Fruit fly (Drosophila melanogaster): ENCODE measurements around the gene aus.

Gene aus

dm6 chr3R:21373403-21374326 lies 24.3 kb upstream of the aus start (continued):
- TF ChIP-seq hbn (GFP tag; IDR thresholded peaks at IDR 0.05; ENCODE audit: partially characterized antibody): no peak
- TF ChIP-seq CG14441 (GFP tag; IDR thresholded peaks at IDR 0.05): 0 out of 2 replicates have a peak, but pooled peaks have one; percentile 24
- peak; percentile 62; the same call in 1 of the 4 replicates for TF ChIP-seq chinmo (GFP tag; IDR thresholded peaks at IDR 0.05; ENCODE audit: partially characterized antibody)
- TF ChIP-seq Vsx1 (GFP tag; optimal IDR thresholded peaks at IDR 0.05): no peak
- peak; percentile 11 for TF ChIP-seq CHES-1-like (GFP tag; optimal IDR thresholded peaks at IDR 0.05)
- TF ChIP-seq Dll (GFP tag; IDR thresholded peaks at IDR 0.05; ENCODE audit: partially characterized antibody): 0 out of 4 replicates have a peak, but pooled peaks have one; percentile 42
- no peak for TF ChIP-seq CG18599 (GFP tag; optimal IDR thresholded peaks at IDR 0.05)
- peak; percentile 56 for TF ChIP-seq nerfin-1 (tag; optimal IDR thresholded peaks at IDR 0.05)
- TF ChIP-seq CG7928 (GFP tag; optimal IDR thresholded peaks at IDR 0.05): peak; percentile 97
- peak; percentile 25; the same call in 1 of the 2 replicates for TF ChIP-seq Adf1 (GFP tag; IDR thresholded peaks at IDR 0.05)
- TF ChIP-seq gsb-n (tag; optimal IDR thresholded peaks at IDR 0.05): peak; percentile 0
- TF ChIP-seq row (GFP tag; IDR thresholded peaks at IDR 0.05): peak; percentile 61; the same call in 2 of the 3 replicates
- no peak for TF ChIP-seq pita (GFP tag; optimal IDR thresholded peaks at IDR 0.05)
- peak; percentile 15 for TF ChIP-seq CG2120 (GFP tag; optimal IDR thresholded peaks at IDR 0.05)
- TF ChIP-seq yki (optimal IDR thresholded peaks at IDR 0.05): no peak
- TF ChIP-seq CG10462 (GFP tag; optimal IDR thresholded peaks at IDR 0.05): no peak
- no peak for TF ChIP-seq trh (GFP tag; optimal IDR thresholded peaks at IDR 0.05)
- TF ChIP-seq CG17802 (tag; optimal IDR thresholded peaks at IDR 0.05): peak; percentile 36
- no peak for TF ChIP-seq tna (GFP tag; IDR thresholded peaks at IDR 0.05; ENCODE audit: partially characterized antibody)
- no peak for TF ChIP-seq hb (GFP tag; IDR thresholded peaks at IDR 0.05; ENCODE audit: partially characterized antibody)
- peak; percentile 95 for TF ChIP-seq Ets65A (GFP tag)
- no peak for TF ChIP-seq CG9876 (GFP tag; optimal IDR thresholded peaks at IDR 0.05)
- TF ChIP-seq Lim3 (GFP tag; IDR thresholded peaks at IDR 0.05): no peak
- peak; percentile 56 for TF ChIP-seq HmgZ (tag; optimal IDR thresholded peaks at IDR 0.05)
- TF ChIP-seq luna (GFP tag; optimal IDR thresholded peaks at IDR 0.05): no peak
- TF ChIP-seq CG9797 (GFP tag; optimal IDR thresholded peaks at IDR 0.05): peak; percentile 58
- TF ChIP-seq pb (GFP tag; optimal IDR thresholded peaks at IDR 0.05): no peak
- peak; percentile 79 for TF ChIP-seq Ets97D (GFP tag; optimal IDR thresholded peaks at IDR 0.05)
- peak; percentile 5 for TF ChIP-seq bigmax (GFP tag; optimal IDR thresholded peaks at IDR 0.05)
- no peak for TF ChIP-seq CG5245 (GFP tag; optimal IDR thresholded peaks at IDR 0.05)
- TF ChIP-seq cad (GFP tag; optimal IDR thresholded peaks at IDR 0.05): no peak
- peak; percentile 34 for TF ChIP-seq nmo (GFP tag; optimal IDR thresholded peaks at IDR 0.05)
- peak; percentile 80 for TF ChIP-seq trem (tag; optimal IDR thresholded peaks at IDR 0.05)
- TF ChIP-seq pzg (GFP tag; optimal IDR thresholded peaks at IDR 0.05): peak; percentile 85
- TF ChIP-seq Sox102F (GFP tag; optimal IDR thresholded peaks at IDR 0.05): no peak
- peak; percentile 42 for TF ChIP-seq CG9932 (GFP tag; IDR thresholded peaks at IDR 0.05)
- no peak for TF ChIP-seq Mad (GFP tag; optimal IDR thresholded peaks at IDR 0.05)
- peak; percentile 69 for TF ChIP-seq tin (GFP tag; optimal IDR thresholded peaks at IDR 0.05)
- TF ChIP-seq Neu2 (GFP tag; optimal IDR thresholded peaks at IDR 0.05; ENCODE audit: borderline replicate concordance): no peak
- peak; percentile 21 for TF ChIP-seq CG6765 (GFP tag; optimal IDR thresholded peaks at IDR 0.05)
- TF ChIP-seq Rx (GFP tag; IDR thresholded peaks at IDR 0.05): no peak; the same call in 1 of the 2 replicates
- TF ChIP-seq CG11696 (GFP tag; IDR thresholded peaks at IDR 0.05): no peak
- peak; percentile 55; the same call in 2 of the 3 replicates for TF ChIP-seq knrl (GFP tag; IDR thresholded peaks at IDR 0.05; ENCODE audit: partially characterized antibody)
- no peak for TF ChIP-seq PHDP (tag; optimal IDR thresholded peaks at IDR 0.05)
- peak; percentile 67 for TF ChIP-seq Meics (GFP tag; optimal IDR thresholded peaks at IDR 0.05)
- TF ChIP-seq eyg (GFP tag; optimal IDR thresholded peaks at IDR 0.05): no peak
- TF ChIP-seq her (GFP tag; optimal IDR thresholded peaks at IDR 0.05): no peak
- TF ChIP-seq CG31388 (GFP tag; optimal IDR thresholded peaks at IDR 0.05): no peak
- TF ChIP-seq maf-S (GFP tag; optimal IDR thresholded peaks at IDR 0.05): no peak

Data from whole organism, embryonic.